Worm (Caenorhabditis elegans): ENCODE measurements around the gene C29F7.3.
A peak's percentile ranks its signal among the peaks of the same experiment; 100 is the strongest.
"Not testable (repeated sequence)": the region's sequence is repeated elsewhere in the genome, so short reads cannot be mapped to it uniquely, and the experiment has no call there.

C29F7.3 gene

ce11 chrX:13435790-13436472 is 16.2 kb upstream of the C29F7.3 start, which contains the start of gene jmjd-3.3:
Gene jmjd-3.3 (plus strand): TSS chrX:13436422.
- TF ChIP-seq hmg-11 (tag; optimal IDR thresholded peaks at IDR 0.05): no peak
- no peak for TF ChIP-seq ztf-4 (tag; optimal IDR thresholded peaks at IDR 0.05)
- TF ChIP-seq nhr-237 (tag; optimal IDR thresholded peaks at IDR 0.05): no peak
- no peak for TF ChIP-seq elt-2 (tag; optimal IDR thresholded peaks at IDR 0.05)
- no peak for TF ChIP-seq snpc-4 (tag; optimal IDR thresholded peaks at IDR 0.05)
- no peak for TF ChIP-seq ceh-9 (tag; optimal IDR thresholded peaks at IDR 0.05)
- no peak for TF ChIP-seq unc-39 (tag; optimal IDR thresholded peaks at IDR 0.05)
- TF ChIP-seq ceh-28 (tag; optimal IDR thresholded peaks at IDR 0.05): no peak
- TF ChIP-seq lsy-12 (tag; optimal IDR thresholded peaks at IDR 0.05): no peak
- no peak for TF ChIP-seq ztf-11 (tag; optimal IDR thresholded peaks at IDR 0.05)
- TF ChIP-seq ama-1 (optimal IDR thresholded peaks at IDR 0.05): no peak
- no peak for TF ChIP-seq pha-4 (tag; optimal IDR thresholded peaks at IDR 0.05)
- TF ChIP-seq mml-1 (tag; optimal IDR thresholded peaks at IDR 0.05): no peak
- no peak for TF ChIP-seq fkh-2 (tag; optimal IDR thresholded peaks at IDR 0.05)

ce11 chrX:13435116-13435515 is 15.4 kb upstream of the C29F7.3 start:
- TF ChIP-seq nhr-237 (tag; optimal IDR thresholded peaks at IDR 0.05) (no peak), aly-2 (tag; optimal IDR thresholded peaks at IDR 0.05) (no peak), ztf-4 (tag; optimal IDR thresholded peaks at IDR 0.05) (no peak), sea-2 (GFP tag; optimal IDR thresholded peaks at IDR 0.05) (no peak), nhr-28 (tag; optimal IDR thresholded peaks at IDR 0.05) (no peak)

ce11 chrX:13431388-13431787 is 11.7 kb upstream of the C29F7.3 start, which contains the start of gene C29F7.10:
Gene C29F7.10 (minus strand): TSS chrX:13431488.
- not testable (repeated sequence) for TF ChIP-seq elt-3, R02D3.7, nhr-12 (tag; optimal IDR thresholded peaks at IDR 0.05)

ce11 chrX:13428755-13429154 is 9.0 kb upstream of the C29F7.3 start, which contains the start of gene fkh-4:
Gene fkh-4 (minus strand): TSS chrX:13428855.
- TF ChIP-seq aly-2 (tag; optimal IDR thresholded peaks at IDR 0.05); mml-1 (tag; optimal IDR thresholded peaks at IDR 0.05); ama-1 (optimal IDR thresholded peaks at IDR 0.05): not testable (repeated sequence)

ce11 chrX:13423340-13423739 is 3.6 kb upstream of the C29F7.3 start, which contains the start of gene fkh-3:
Gene fkh-3 (minus strand): TSS chrX:13423440.
- no peak for TF ChIP-seq ceh-28 (tag; optimal IDR thresholded peaks at IDR 0.05)
- no peak for TF ChIP-seq ceh-16 (tag; optimal IDR thresholded peaks at IDR 0.05)

ce11 chrX:13421068-13421467 is 1.3 kb upstream of the C29F7.3 start:
- no peak for TF ChIP-seq hmg-11 (tag; optimal IDR thresholded peaks at IDR 0.05)
- TF ChIP-seq elt-2 (tag; optimal IDR thresholded peaks at IDR 0.05): peak; percentile 81
- no peak for TF ChIP-seq egl-27 (tag; optimal IDR thresholded peaks at IDR 0.05)
- TF ChIP-seq ceh-16 (tag; optimal IDR thresholded peaks at IDR 0.05): no peak
- peak; percentile 33 for TF ChIP-seq pqm-1 (tag; optimal IDR thresholded peaks at IDR 0.05)
- TF ChIP-seq daf-12 (tag; optimal IDR thresholded peaks at IDR 0.05): no peak
- no peak for TF ChIP-seq nhr-25 (tag; optimal IDR thresholded peaks at IDR 0.05)
- no peak for TF ChIP-seq fkh-2 (tag; optimal IDR thresholded peaks at IDR 0.05)
- no peak for TF ChIP-seq snpc-4 (tag; optimal IDR thresholded peaks at IDR 0.05)
- TF ChIP-seq nhr-23 (tag; optimal IDR thresholded peaks at IDR 0.05): no peak
- no peak for TF ChIP-seq fkh-10 (GFP tag; optimal IDR thresholded peaks at IDR 0.05)
- TF ChIP-seq nhr-43 (tag; optimal IDR thresholded peaks at IDR 0.05; ENCODE audit: poor library complexity, severe bottlenecking): no peak
- TF ChIP-seq skn-1 (tag; optimal IDR thresholded peaks at IDR 0.05): no peak

- TF ChIP-seq ceh-28 (tag; optimal IDR thresholded peaks at IDR 0.05) (no peak), aly-2 (tag; optimal IDR thresholded peaks at IDR 0.05) (no peak), egl-27 (tag; optimal IDR thresholded peaks at IDR 0.05) (no peak), nhr-25 (tag; optimal IDR thresholded peaks at IDR 0.05) (no peak), ceh-9 (tag; optimal IDR thresholded peaks at IDR 0.05) (no peak), jun-1 (tag; optimal IDR thresholded peaks at IDR 0.05) (no peak), nfya-1 (tag; optimal IDR thresholded peaks at IDR 0.05; ENCODE audit: insufficient read depth) (no peak), ZK546.5 (tag; optimal IDR thresholded peaks at IDR 0.05) (no peak), pha-4 (tag; optimal IDR thresholded peaks at IDR 0.05) (no peak), R02D3.7 (tag; optimal IDR thresholded peaks at IDR 0.05) (no peak), daf-12 (tag; optimal IDR thresholded peaks at IDR 0.05) (no peak), fkh-2 (tag; optimal IDR thresholded peaks at IDR 0.05) (no peak), lin-15B (tag; optimal IDR thresholded peaks at IDR 0.05) (no peak), unc-62 (GFP tag; optimal IDR thresholded peaks at IDR 0.05) (no peak), elt-3 (tag; optimal IDR thresholded peaks at IDR 0.05) (no peak), tbx-2 (tag; optimal IDR thresholded peaks at IDR 0.05) (no peak), lin-39 (tag; optimal IDR thresholded peaks at IDR 0.05) (no peak), nhr-12 (tag; optimal IDR thresholded peaks at IDR 0.05) (no peak)
Observed at ce11 chrX:13417479-13417878, 2.3 kb downstream of the C29F7.3 start.

Measured in whole organism, L3 larva.